Fruit fly (Drosophila melanogaster) whole organism, embryonic: ENCODE measurements around the gene CG31870.

ENCODE experiments used
- CG10147 ChIP-seq: fragments of 200-800 bp; sonication (Bioruptor generic); optimal IDR thresholded peaks from 2 replicates; lab custom pipeline; 2019; ENCODE audit warnings: missing biosample characterization, mild to moderate bottlenecking, missing genetic modification characterization, moderate library complexity
- CG14441 ChIP-seq: fragments of 200-800 bp; sonication (Bioruptor generic); IDR thresholded peaks from 2 replicates; pipeline ENCODE4 v1.3.6; 2022; ENCODE audit warnings: missing biosample characterization, missing genetic modification characterization
- CG14860 ChIP-seq: fragments of 200-800 bp; sonication (Bioruptor generic); IDR thresholded peaks from 3 replicates; pipeline ENCODE4 v1.3.6; 2022; ENCODE audit warnings: missing biosample characterization, missing genetic modification characterization; ENCODE audit not compliant: partially characterized antibody
- CG15011 ChIP-seq: fragments of 200-800 bp; sonication (Bioruptor generic); optimal IDR thresholded peaks from 3 replicates; lab custom pipeline; 2018; ENCODE audit warnings: missing biosample characterization, mild to moderate bottlenecking, missing genetic modification characterization
- CG17612 ChIP-seq: fragments of 200-800 bp; sonication (Bioruptor generic); IDR thresholded peaks from 2 replicates; pipeline ENCODE4 v1.3.6; 2022; ENCODE audit warnings: missing biosample characterization, missing genetic modification characterization
- CG18262 ChIP-seq: fragments of 200-800 bp; optimal IDR thresholded peaks from 3 replicates; lab custom pipeline; 2019; ENCODE audit warnings: missing biosample characterization, mild to moderate bottlenecking, missing genetic modification characterization, moderate library complexity
- CG1832 ChIP-seq: fragments of 200-800 bp; sonication (Bioruptor generic); optimal IDR thresholded peaks from 2 replicates; lab custom pipeline; 2017; ENCODE audit warnings: missing biosample characterization, mild to moderate bottlenecking, missing genetic modification characterization, inconsistent platforms
- CG2678 ChIP-seq: fragments of 200-800 bp; sonication (Bioruptor generic); optimal IDR thresholded peaks from 3 replicates; lab custom pipeline; 2019; ENCODE audit warnings: missing biosample characterization, mild to moderate bottlenecking, missing genetic modification characterization, moderate library complexity
- CG2889 ChIP-seq: fragments of 200-800 bp; sonication (Bioruptor generic); IDR thresholded peaks from 3 replicates; pipeline ENCODE4 v1.3.6; 2022; ENCODE audit warnings: missing biosample characterization, missing genetic modification characterization
- CG3065 ChIP-seq: fragments of 200-800 bp; sonication (Bioruptor generic); optimal IDR thresholded peaks from 2 replicates; lab custom pipeline; 2016; ENCODE audit warnings: missing biosample characterization, missing genetic modification characterization
- CG31224 ChIP-seq: fragments of 200-800 bp; sonication (Bioruptor generic); IDR thresholded peaks from 2 replicates; pipeline ENCODE4 v1.3.6; 2022; ENCODE audit warnings: missing biosample characterization, missing genetic modification characterization
- CG31388 ChIP-seq: fragments of 200-800 bp; sonication (Bioruptor generic); optimal IDR thresholded peaks from 2 replicates; lab custom pipeline; 2016; ENCODE audit warnings: missing biosample characterization, missing genetic modification characterization
- CG32767 ChIP-seq: fragments of 200-800 bp; sonication (Bioruptor generic); IDR thresholded peaks from 2 replicates; pipeline ENCODE4 v1.3.6; 2022; ENCODE audit warnings: missing biosample characterization, missing genetic modification characterization
- CG34422 ChIP-seq: fragments of 200-800 bp; sonication (Bioruptor generic); IDR thresholded peaks from 3 replicates; pipeline ENCODE4 v1.3.6; 2022; ENCODE audit warnings: missing biosample characterization, missing genetic modification characterization
- CG3838 ChIP-seq: fragments of 200-800 bp; sonication (Bioruptor generic); optimal IDR thresholded peaks from 3 replicates; lab custom pipeline; 2016; ENCODE audit warnings: missing biosample characterization, missing genetic modification characterization
- CG3995 ChIP-seq: fragments of 200-800 bp; sonication (Bioruptor generic); optimal IDR thresholded peaks from 3 replicates; lab custom pipeline; 2016; ENCODE audit warnings: missing biosample characterization, missing genetic modification characterization
- CG4328 ChIP-seq: fragments of 200-800 bp; sonication (Bioruptor generic); optimal IDR thresholded peaks from 3 replicates; lab custom pipeline; 2017; ENCODE audit warnings: missing biosample characterization, missing genetic modification reagents, missing genetic modification characterization
- CG4707 ChIP-seq: fragments of 200-800 bp; sonication (Bioruptor generic); optimal IDR thresholded peaks from 2 replicates; lab custom pipeline; 2018; ENCODE audit warnings: missing biosample characterization, mild to moderate bottlenecking, missing genetic modification characterization, moderate library complexity
- CG6765 ChIP-seq: fragments of 200-800 bp; sonication (Bioruptor generic); optimal IDR thresholded peaks from 3 replicates; lab custom pipeline; 2017; ENCODE audit warnings: missing biosample characterization, mild to moderate bottlenecking, missing genetic modification characterization
- CG6791 ChIP-seq: fragments of 200-800 bp; sonication (Bioruptor generic); IDR thresholded peaks from 3 replicates; pipeline ENCODE4 v1.3.6; 2022; ENCODE audit warnings: missing biosample characterization, missing genetic modification characterization; ENCODE audit not compliant: partially characterized antibody
- CG7556 ChIP-seq: fragments of 200-800 bp; sonication (Bioruptor generic); optimal IDR thresholded peaks from 2 replicates; lab custom pipeline; 2017; ENCODE audit warnings: missing biosample characterization, mild to moderate bottlenecking, missing genetic modification characterization
- CG7786 ChIP-seq: fragments of 200-800 bp; sonication (Bioruptor generic); optimal IDR thresholded peaks from 2 replicates; lab custom pipeline; 2016; ENCODE audit warnings: missing biosample characterization, missing genetic modification characterization
- CG8478 ChIP-seq: fragments of >200 bp; optimal IDR thresholded peaks from 2 replicates; lab custom pipeline; 2018
- CG9876 ChIP-seq: fragments of 200-800 bp; sonication (Bioruptor generic); optimal IDR thresholded peaks from 2 replicates; lab custom pipeline; 2016; ENCODE audit warnings: missing biosample characterization, missing genetic modification characterization
- CoRest ChIP-seq: fragments of 200-800 bp; sonication (Bioruptor generic); optimal IDR thresholded peaks from 3 replicates; lab custom pipeline; 2018; ENCODE audit warnings: missing biosample characterization, mild to moderate bottlenecking, missing genetic modification characterization, moderate library complexity
- Dfd ChIP-seq, 2 experiments: fragments of >200 bp; optimal IDR thresholded peaks; 2 replicates each; lab custom pipeline; 2017; ENCODE audit warnings: missing biosample characterization in 2 of 2, missing genetic modification characterization in 2 of 2
- Dip3 ChIP-seq: fragments of 200-800 bp; sonication (Bioruptor generic); optimal IDR thresholded peaks from 3 replicates; lab custom pipeline; 2016; ENCODE audit warnings: missing biosample characterization, missing genetic modification characterization
- HLHmδ ChIP-seq: fragments of 200-800 bp; sonication (Bioruptor generic); optimal IDR thresholded peaks from 2 replicates; lab custom pipeline; 2018; ENCODE audit warnings: missing biosample characterization, mild to moderate bottlenecking, missing genetic modification characterization, moderate library complexity
- Jarid2 ChIP-seq: fragments of 200-800 bp; sonication (Bioruptor generic); optimal IDR thresholded peaks from 3 replicates; lab custom pipeline; 2017; ENCODE audit warnings: mild to moderate bottlenecking, missing biosample characterization, missing genetic modification reagents, missing genetic modification characterization
- Kr ChIP-seq: fragments of 200-800 bp; sonication (Bioruptor generic); optimal IDR thresholded peaks from 2 replicates; lab custom pipeline; 2017; ENCODE audit warnings: missing biosample characterization, mild to moderate bottlenecking, missing genetic modification characterization
- Lhr ChIP-seq: fragments of 200-800 bp; sonication (Bioruptor generic); optimal IDR thresholded peaks from 3 replicates; lab custom pipeline; 2017; ENCODE audit warnings: mild to moderate bottlenecking, missing biosample characterization, missing genetic modification reagents, missing genetic modification characterization
- Nf-YA ChIP-seq: fragments of 200-800 bp; sonication (Bioruptor generic); IDR thresholded peaks from 2 replicates; pipeline ENCODE4 v1.3.6; 2022; ENCODE audit warnings: missing biosample characterization, missing genetic modification characterization
- NfI ChIP-seq: fragments of 200-800 bp; sonication (Bioruptor generic); optimal IDR thresholded peaks from 3 replicates; lab custom pipeline; 2018; ENCODE audit warnings: missing biosample characterization, mild to moderate bottlenecking, missing genetic modification characterization, moderate library complexity
- Six4 ChIP-seq: fragments of 200-800 bp; sonication (Bioruptor generic); optimal IDR thresholded peaks from 2 replicates; lab custom pipeline; 2016; ENCODE audit warnings: missing biosample characterization, missing genetic modification characterization
- Sry-δ ChIP-seq: fragments of 200-800 bp; sonication (Bioruptor generic); optimal IDR thresholded peaks from 2 replicates; lab custom pipeline; 2016; ENCODE audit warnings: missing biosample characterization, missing genetic modification characterization
- abd-A ChIP-seq: fragments of 200-800 bp; sonication (Bioruptor generic); optimal IDR thresholded peaks from 3 replicates; lab custom pipeline; 2019; ENCODE audit warnings: missing biosample characterization, mild to moderate bottlenecking, missing genetic modification characterization, moderate library complexity
- al ChIP-seq: fragments of 200-800 bp; sonication (Bioruptor generic); IDR thresholded peaks from 2 replicates; pipeline ENCODE4 v1.3.6; 2022; ENCODE audit warnings: missing biosample characterization, missing genetic modification characterization
- btn ChIP-seq: fragments of 200-800 bp; sonication (Bioruptor generic); optimal IDR thresholded peaks from 2 replicates; lab custom pipeline; 2016; ENCODE audit warnings: missing biosample characterization, missing genetic modification characterization
- chinmo ChIP-seq: fragments of 200-800 bp; sonication (Bioruptor generic); IDR thresholded peaks from 4 replicates; pipeline ENCODE4 v1.3.6; 2022; ENCODE audit warnings: missing biosample characterization, missing genetic modification characterization; ENCODE audit not compliant: partially characterized antibody
- corto ChIP-seq: fragments of 200-800 bp; sonication (Bioruptor generic); optimal IDR thresholded peaks from 2 replicates; lab custom pipeline; 2016; ENCODE audit warnings: missing biosample characterization, mild to moderate bottlenecking, missing genetic modification characterization, moderate library complexity
- crc ChIP-seq: fragments of 200-800 bp; sonication (Bioruptor generic); optimal IDR thresholded peaks from 2 replicates; lab custom pipeline; 2016; ENCODE audit warnings: missing biosample characterization, missing genetic modification characterization
- eve ChIP-seq, 2 experiments: fragments of >200 bp; optimal IDR thresholded peaks; 2 replicates each; lab custom pipeline; 2017; ENCODE audit warnings: missing biosample characterization in 2 of 2, missing genetic modification characterization in 2 of 2
- ewg ChIP-seq: fragments of 200-800 bp; sonication (Bioruptor generic); optimal IDR thresholded peaks from 3 replicates; lab custom pipeline; 2017; ENCODE audit warnings: mild to moderate bottlenecking, missing biosample characterization, missing genetic modification reagents, missing genetic modification characterization
- hb ChIP-seq: fragments of 200-800 bp; sonication (Bioruptor generic); IDR thresholded peaks from 3 replicates; pipeline ENCODE4 v1.3.6; 2022; ENCODE audit warnings: missing biosample characterization, missing genetic modification characterization; ENCODE audit not compliant: partially characterized antibody
- inv ChIP-seq: fragments of 200-800 bp; sonication (Bioruptor generic); IDR thresholded peaks from 2 replicates; pipeline ENCODE4 v1.3.6; 2022; ENCODE audit warnings: missing biosample characterization, missing genetic modification characterization; ENCODE audit not compliant: partially characterized antibody
- lmd ChIP-seq: fragments of 200-800 bp; sonication (Bioruptor generic); IDR thresholded peaks from 2 replicates; pipeline ENCODE4 v1.3.6; 2022; ENCODE audit warnings: missing biosample characterization, missing genetic modification characterization
- lola ChIP-seq, 3 experiments: fragments of >200 bp in 2 of 3; fragments of 200-800 bp in 1 of 3; sonication (Bioruptor generic) in 1 of 3; optimal IDR thresholded peaks; 2 replicates each; lab custom pipeline; 2017 to 2019; ENCODE audit warnings: missing biosample characterization in 3 of 3, missing genetic modification characterization in 3 of 3, mild to moderate bottlenecking in 1 of 3, moderate library complexity in 1 of 3
- otp ChIP-seq: fragments of 200-800 bp; sonication (Bioruptor generic); IDR thresholded peaks from 3 replicates; pipeline ENCODE4, ENCODE4 v1.3.6; 2022; ENCODE audit warnings: missing biosample characterization, missing genetic modification characterization
- psq ChIP-seq: fragments of 200-800 bp; sonication (Bioruptor generic); optimal IDR thresholded peaks from 2 replicates; lab custom pipeline; 2017; ENCODE audit warnings: missing biosample characterization, missing genetic modification characterization
- ranshi ChIP-seq: fragments of 200-800 bp; sonication (Bioruptor generic); IDR thresholded peaks from 2 replicates; pipeline ENCODE4 v1.3.6; 2022; ENCODE audit warnings: missing biosample characterization, missing genetic modification characterization
- slbo ChIP-seq: fragments of 200-800 bp; sonication (Bioruptor generic); IDR thresholded peaks from 2 replicates; pipeline ENCODE4 v1.3.6; 2022; ENCODE audit warnings: missing biosample characterization, missing genetic modification characterization
- tgo ChIP-seq: fragments of 200-800 bp; sonication (Bioruptor generic); IDR thresholded peaks from 3 replicates; pipeline ENCODE4 v1.3.6; 2022; ENCODE audit warnings: missing biosample characterization, missing genetic modification characterization

The CG31870 gene

dm6 chr2L:10743714-10744113, 46.3 kb upstream of the CG31870 start, which contains the start of gene CG6729 (continued):
- TF ChIP-seq CG7556 (GFP tag; lab: Kevin White, UChicago) (no peak), lola (GFP tag; optimal IDR thresholded peaks at IDR 0.05; lab: Kevin White, UChicago) (no peak), tgo (GFP tag; lab: Robert Waterston, UW) (no peak), CG34422 (no peak), Kr (GFP tag; lab: Kevin White, UChicago) (no peak), CoRest (tag; lab: Kevin White, UChicago) (no peak), slbo (GFP tag; lab: Robert Waterston, UW) (no peak), btn (GFP tag; lab: Kevin White, UChicago) (no peak), CG3995 (GFP tag; lab: Kevin White, UChicago) (no peak), Six4 (no peak), CG4328 (GFP tag; lab: Kevin White, UChicago) (no peak), inv (GFP tag; lab: Robert Waterston, UW) (peak; percentile 29; the same call in 1 of the 2 replicates), Jarid2 (GFP tag; lab: Kevin White, UChicago) (no peak), CG14860 (GFP tag; lab: Robert Waterston, UW) (peak; percentile 66), crc (GFP tag; lab: Kevin White, UChicago) (no peak), ranshi (GFP tag; lab: Robert Waterston, UW) (no peak), hb (peak; percentile 68; the same call in 2 of the 3 replicates), NfI (no peak), HLHmδ (GFP tag; lab: Kevin White, UChicago) (no peak), abd-A (tag; lab: Kevin White, UChicago) (no peak), CG17612 (GFP tag; lab: Robert Waterston, UW) (no peak), chinmo (GFP tag; lab: Robert Waterston, UW) (no peak), CG18262 (tag; lab: Kevin White, UChicago) (no peak), ewg (no peak), CG31224 (GFP tag; lab: Robert Waterston, UW) (no peak), CG7786 (GFP tag; lab: Kevin White, UChicago) (no peak), CG10147 (GFP tag; lab: Kevin White, UChicago) (no peak), CG15011 (no peak), CG6765 (no peak), Lhr (GFP tag; lab: Kevin White, UChicago) (no peak), eve (GFP tag; optimal IDR thresholded peaks at IDR 0.05; lab: Kevin White, UChicago) (no peak), CG9876 (GFP tag; lab: Kevin White, UChicago) (no peak), CG31388 (GFP tag; lab: Kevin White, UChicago) (no peak), otp (no peak), CG8478 (lab: Kevin White, UChicago) (no peak), CG3838 (GFP tag; lab: Kevin White, UChicago) (no peak), corto (GFP tag; lab: Kevin White, UChicago) (no peak), Dfd (GFP tag; optimal IDR thresholded peaks at IDR 0.05; lab: Kevin White, UChicago) (no peak), CG4707 (no peak), CG1832 (GFP tag; lab: Kevin White, UChicago) (no peak), CG32767 (GFP tag; lab: Robert Waterston, UW) (no peak), CG6791 (peak; percentile 80), lmd (GFP tag; lab: Robert Waterston, UW) (no peak), Dip3 (no peak), psq (GFP tag; lab: Kevin White, UChicago) (no peak), Nf-YA (no peak), CG2678 (no peak), CG2889 (GFP tag; lab: Robert Waterston, UW) (no peak), CG3065 (no peak), Sry-δ (GFP tag; lab: Kevin White, UChicago) (peak; percentile 72), al (GFP tag; lab: Robert Waterston, UW) (no peak), CG14441 (GFP tag; lab: Robert Waterston, UW) (no peak)
